Worm (Caenorhabditis elegans): Measurements from ENCODE around the gene ptp-5.1.
A peak's percentile ranks its signal among the peaks of the same experiment; 100 is the strongest.

The ptp-5.1 gene

ce11 chrIV:5188051-5188450 is 21.9 kb downstream of the ptp-5.1 start:
- TF ChIP-seq T22C8.4 (GFP tag; IDR thresholded peaks at IDR 0.05) (no peak), flt-1 (GFP tag; IDR thresholded peaks at IDR 0.05) (no peak), ztf-23 (GFP tag; IDR thresholded peaks at IDR 0.05) (no peak), klf-2 (GFP tag; conservative IDR thresholded peaks at IDR 0.05) (no peak), tab-1 (GFP tag; IDR thresholded peaks at IDR 0.05) (no peak), cog-1 (tag; optimal IDR thresholded peaks at IDR 0.05) (no peak), med-1 (GFP tag; optimal IDR thresholded peaks at IDR 0.05; ENCODE audit: insufficient read depth) (no peak), ref-1 (GFP tag; conservative IDR thresholded peaks at IDR 0.05) (no peak), ztf-29 (GFP tag; IDR thresholded peaks at IDR 0.05) (no peak)

DNA sequence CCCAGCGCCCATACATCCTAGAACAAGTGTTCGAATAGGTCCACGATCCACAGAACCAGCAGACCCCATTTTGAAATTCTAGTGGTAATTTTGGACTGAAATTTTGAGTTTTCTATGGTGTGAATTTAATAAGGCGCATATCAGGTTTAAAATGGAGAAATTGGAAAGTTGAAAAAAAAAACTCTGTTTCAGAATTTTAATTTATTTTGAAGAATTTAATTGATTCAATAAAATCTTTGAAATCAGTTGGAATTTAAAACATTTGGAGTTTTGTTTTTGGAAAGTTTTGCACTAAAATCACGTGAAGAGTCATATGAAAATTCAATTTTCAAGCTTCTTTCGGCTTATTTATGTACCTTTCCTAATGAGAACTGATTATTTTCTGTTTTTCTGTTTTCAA is 29.4 kb downstream of the ptp-5.1 start, which contains the start of gene gpa-18:
Gene gpa-18 (minus strand): TSS at position 101 of the 400 bp plus-strand sequence.
- TF ChIP-seq tab-1 (GFP tag; IDR thresholded peaks at IDR 0.05), result no peak

- TF ChIP-seq med-1 (GFP tag; optimal IDR thresholded peaks at IDR 0.05; ENCODE audit: insufficient read depth), result no peak
- no peak for TF ChIP-seq ref-1 (GFP tag; conservative IDR thresholded peaks at IDR 0.05)
- TF ChIP-seq tab-1 (GFP tag; IDR thresholded peaks at IDR 0.05), result no peak
- no peak for TF ChIP-seq ztf-23 (GFP tag; IDR thresholded peaks at IDR 0.05)
- TF ChIP-seq flt-1 (GFP tag; IDR thresholded peaks at IDR 0.05), result no peak
- no peak for TF ChIP-seq T22C8.4 (GFP tag; IDR thresholded peaks at IDR 0.05)
- no peak for TF ChIP-seq ztf-29 (GFP tag; IDR thresholded peaks at IDR 0.05)
- TF ChIP-seq cog-1 (tag; optimal IDR thresholded peaks at IDR 0.05), result no peak
- no peak for TF ChIP-seq klf-2 (GFP tag; conservative IDR thresholded peaks at IDR 0.05)
These were observed 34.7 kb downstream of the ptp-5.1 start for ce11 chrIV:5200813-5201212.

DNA sequence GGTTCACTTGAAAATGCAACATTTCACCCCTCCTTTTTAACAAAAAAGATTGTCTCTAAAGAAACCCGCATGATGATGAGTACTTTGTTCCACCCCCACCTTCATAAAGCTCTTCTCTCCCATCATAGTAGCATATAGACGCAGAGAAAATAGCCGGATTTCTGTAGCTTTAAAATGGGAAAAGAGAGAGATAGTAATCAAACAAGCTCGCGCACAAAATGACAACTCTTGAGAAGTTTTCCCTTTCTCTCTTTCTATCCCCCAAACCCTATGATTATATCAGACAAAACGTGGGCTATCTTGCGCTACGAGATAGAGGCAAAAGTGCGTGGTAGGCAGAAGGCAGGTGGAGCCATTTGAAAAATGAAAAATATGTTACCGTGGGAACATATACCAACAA is 36.4 kb downstream of the ptp-5.1 start:
- TF ChIP-seq flt-1 (GFP tag; IDR thresholded peaks at IDR 0.05), result no peak
- TF ChIP-seq ref-1 (GFP tag; conservative IDR thresholded peaks at IDR 0.05), result no peak
- no peak for TF ChIP-seq cog-1 (tag; optimal IDR thresholded peaks at IDR 0.05)
- no peak for TF ChIP-seq ztf-23 (GFP tag; IDR thresholded peaks at IDR 0.05)
- no peak for TF ChIP-seq klf-2 (GFP tag; conservative IDR thresholded peaks at IDR 0.05)
- no peak for TF ChIP-seq T22C8.4 (GFP tag; IDR thresholded peaks at IDR 0.05)
- no peak for TF ChIP-seq med-1 (GFP tag; optimal IDR thresholded peaks at IDR 0.05; ENCODE audit: insufficient read depth)
- no peak for TF ChIP-seq tab-1 (GFP tag; IDR thresholded peaks at IDR 0.05)

DNA sequence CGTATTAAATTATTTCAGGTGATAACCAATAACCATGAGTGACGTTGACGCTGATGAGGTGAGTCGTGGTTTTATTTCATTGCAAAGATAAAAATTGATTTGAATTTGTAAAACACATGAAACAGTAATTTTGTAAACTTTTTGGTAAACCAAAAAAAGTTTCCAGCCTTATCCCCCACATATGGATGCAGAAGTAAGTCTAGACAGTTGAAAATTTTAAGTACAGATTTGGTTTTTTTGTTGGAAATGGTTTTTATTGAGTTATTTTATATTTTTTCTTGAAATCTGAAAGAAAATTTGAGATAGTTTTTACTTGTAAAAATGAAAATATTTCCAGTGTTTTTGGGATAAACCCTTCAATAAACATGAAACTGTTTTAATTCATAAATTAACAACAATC is 38.4 kb downstream of the ptp-5.1 start, which contains the start of gene tni-4:
Gene tni-4 (plus strand): TSS at position 19 of the 400 bp plus-strand sequence.
- TF ChIP-seq ref-1 (GFP tag; conservative IDR thresholded peaks at IDR 0.05) (no peak), ztf-23 (GFP tag; IDR thresholded peaks at IDR 0.05) (no peak), klf-2 (GFP tag; conservative IDR thresholded peaks at IDR 0.05) (no peak), tab-1 (GFP tag; IDR thresholded peaks at IDR 0.05) (no peak), flt-1 (GFP tag; IDR thresholded peaks at IDR 0.05) (no peak), cog-1 (tag; optimal IDR thresholded peaks at IDR 0.05) (no peak), T22C8.4 (GFP tag; IDR thresholded peaks at IDR 0.05) (no peak), ztf-29 (GFP tag; IDR thresholded peaks at IDR 0.05) (no peak), med-1 (GFP tag; optimal IDR thresholded peaks at IDR 0.05; ENCODE audit: insufficient read depth) (no peak)

ce11 chrIV:5206716-5207115 is 40.6 kb downstream of the ptp-5.1 start:
- no peak for TF ChIP-seq ztf-29 (GFP tag; IDR thresholded peaks at IDR 0.05)
- no peak for TF ChIP-seq T22C8.4 (GFP tag; IDR thresholded peaks at IDR 0.05)

- TF ChIP-seq cog-1 (tag; optimal IDR thresholded peaks at IDR 0.05) (peak; percentile 39), tab-1 (GFP tag; IDR thresholded peaks at IDR 0.05) (no peak)
These were observed 43.3 kb downstream of the ptp-5.1 start, which contains the start of the genes Y59E9AL.36 and nbet-1 for ce11 chrIV:5209390-5209789. Gene Y59E9AL.36 (minus strand): TSS chrIV:5209481. Gene nbet-1 (plus strand): TSS chrIV:5209501.

- TF ChIP-seq med-1 (GFP tag; optimal IDR thresholded peaks at IDR 0.05; ENCODE audit: insufficient read depth) (no peak), ref-1 (GFP tag; conservative IDR thresholded peaks at IDR 0.05) (no peak), klf-2 (GFP tag; conservative IDR thresholded peaks at IDR 0.05) (no peak), tab-1 (GFP tag; IDR thresholded peaks at IDR 0.05) (no peak), ztf-23 (GFP tag; IDR thresholded peaks at IDR 0.05) (no peak), ztf-29 (GFP tag; IDR thresholded peaks at IDR 0.05) (no peak), cog-1 (tag; optimal IDR thresholded peaks at IDR 0.05) (no peak), T22C8.4 (GFP tag; IDR thresholded peaks at IDR 0.05) (no peak), flt-1 (GFP tag; IDR thresholded peaks at IDR 0.05) (no peak)
These were observed 44.5 kb downstream of the ptp-5.1 start for ce11 chrIV:5210606-5211005.

- no peak for TF ChIP-seq med-1 (GFP tag; optimal IDR thresholded peaks at IDR 0.05; ENCODE audit: insufficient read depth)
These were observed 49.0 kb downstream of the ptp-5.1 start, which contains the start of gene Y59E9AL.4 for ce11 chrIV:5215092-5215491. Gene Y59E9AL.4 (minus strand): TSS chrIV:5215192.

DNA sequence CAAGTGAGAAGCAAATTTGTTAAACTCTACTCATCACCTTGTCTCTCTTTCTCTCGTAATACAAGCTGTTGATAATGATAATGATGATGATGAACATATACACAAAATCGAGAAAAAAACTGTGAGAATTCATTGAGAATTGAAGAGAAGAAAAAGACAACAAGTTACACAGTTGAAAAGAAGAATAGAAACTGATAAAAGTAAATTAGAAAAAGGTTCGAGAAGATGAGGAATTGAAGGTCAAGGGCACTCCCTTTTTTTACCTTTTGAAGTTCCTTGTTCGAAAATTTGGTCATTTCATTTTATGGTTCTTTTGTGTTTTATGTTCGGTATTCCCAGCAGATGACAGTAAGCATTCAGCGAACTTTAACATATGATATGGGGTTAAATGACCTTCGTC is 50.2 kb downstream of the ptp-5.1 start:
- no peak for TF ChIP-seq klf-2 (GFP tag; conservative IDR thresholded peaks at IDR 0.05)
- no peak for TF ChIP-seq T22C8.4 (GFP tag; IDR thresholded peaks at IDR 0.05)
- no peak for TF ChIP-seq flt-1 (GFP tag; IDR thresholded peaks at IDR 0.05)
- TF ChIP-seq ref-1 (GFP tag; conservative IDR thresholded peaks at IDR 0.05), result no peak
